Fruit fly (Drosophila melanogaster) whole organism, embryonic: Measurements from ENCODE around the gene Pis.

Experiments used
- Atf3 ChIP-seq: fragments of 200-800 bp; sonication (Bioruptor generic); optimal IDR thresholded peaks from 3 replicates; lab custom pipeline; 2016; ENCODE audit warnings: missing biosample characterization, missing genetic modification characterization
- B-H1 ChIP-seq: fragments of 200-800 bp; sonication (Bioruptor generic); IDR thresholded peaks from 3 replicates; pipeline ENCODE4 v1.3.6; 2022; ENCODE audit warnings: missing biosample characterization, missing genetic modification characterization
- CG10147 ChIP-seq: fragments of 200-800 bp; sonication (Bioruptor generic); optimal IDR thresholded peaks from 2 replicates; lab custom pipeline; 2019; ENCODE audit warnings: missing biosample characterization, mild to moderate bottlenecking, missing genetic modification characterization, moderate library complexity
- CG10321 ChIP-seq: fragments of 200-800 bp; sonication (Bioruptor generic); IDR thresholded peaks from 2 replicates; pipeline ENCODE4 v1.3.6; 2022; ENCODE audit warnings: missing biosample characterization, missing genetic modification characterization
- CG10366 ChIP-seq: fragments of 200-800 bp; sonication (Bioruptor generic); IDR thresholded peaks from 2 replicates; pipeline ENCODE4 v1.3.6; 2022; ENCODE audit warnings: missing biosample characterization, missing genetic modification characterization
- CG10959 ChIP-seq: fragments of 200-800 bp; sonication (Bioruptor generic); IDR thresholded peaks from 2 replicates; pipeline ENCODE4 v1.3.6; 2022; ENCODE audit warnings: missing biosample characterization, missing genetic modification characterization
- CG11560 ChIP-seq: fragments of 200-800 bp; sonication (Bioruptor generic); IDR thresholded peaks from 3 replicates; pipeline ENCODE4 v1.3.6; 2022; ENCODE audit warnings: missing biosample characterization, missing genetic modification characterization
- CG11696 ChIP-seq: fragments of 200-800 bp; sonication (Bioruptor generic); IDR thresholded peaks from 2 replicates; pipeline ENCODE4 v1.3.6; 2022; ENCODE audit warnings: missing biosample characterization, missing genetic modification characterization
- CG15269 ChIP-seq: fragments of 200-800 bp; sonication (Bioruptor generic); optimal IDR thresholded peaks from 2 replicates; lab custom pipeline; 2018; ENCODE audit warnings: missing biosample characterization, mild to moderate bottlenecking, missing genetic modification characterization, moderate library complexity
- CG15601 ChIP-seq: fragments of 200-800 bp; sonication (Bioruptor generic); optimal IDR thresholded peaks from 3 replicates; lab custom pipeline; 2019; ENCODE audit warnings: missing biosample characterization, mild to moderate bottlenecking, missing genetic modification characterization, moderate library complexity
- CG17186 ChIP-seq: fragments of 200-800 bp; sonication (Bioruptor generic); optimal IDR thresholded peaks from 3 replicates; lab custom pipeline; 2017; ENCODE audit warnings: missing biosample characterization, missing genetic modification reagents, missing genetic modification characterization
- CG17612 ChIP-seq: fragments of 200-800 bp; sonication (Bioruptor generic); IDR thresholded peaks from 2 replicates; pipeline ENCODE4 v1.3.6; 2022; ENCODE audit warnings: missing biosample characterization, missing genetic modification characterization
- CG1792 ChIP-seq: fragments of 200-800 bp; sonication (Bioruptor generic); optimal IDR thresholded peaks from 2 replicates; lab custom pipeline; 2016; ENCODE audit warnings: missing biosample characterization, missing genetic modification characterization
- CG18764 ChIP-seq: fragments of 200-800 bp; sonication (Bioruptor generic); optimal IDR thresholded peaks from 3 replicates; lab custom pipeline; 2016; ENCODE audit warnings: missing biosample characterization, missing genetic modification characterization
- CG4282 ChIP-seq: fragments of 200-800 bp; sonication (Bioruptor generic); optimal IDR thresholded peaks from 2 replicates; lab custom pipeline; 2016; ENCODE audit warnings: missing biosample characterization, missing genetic modification characterization
- CG4730 ChIP-seq: fragments of 200-800 bp; sonication (Bioruptor generic); IDR thresholded peaks from 2 replicates; pipeline ENCODE4 v1.3.6; 2022; ENCODE audit warnings: missing biosample characterization, missing genetic modification characterization
- CG6683 ChIP-seq: fragments of 200-800 bp; sonication (Bioruptor generic); optimal IDR thresholded peaks from 2 replicates; lab custom pipeline; 2017; ENCODE audit warnings: missing biosample characterization, mild to moderate bottlenecking, missing genetic modification characterization, missing genetic modification reagents
- CG6854 ChIP-seq: fragments of 200-800 bp; sonication (Bioruptor generic); optimal IDR thresholded peaks from 3 replicates; lab custom pipeline; 2017; ENCODE audit warnings: missing biosample characterization, mild to moderate bottlenecking, missing genetic modification characterization
- CG7987 ChIP-seq: fragments of 200-800 bp; sonication (Bioruptor generic); optimal IDR thresholded peaks from 2 replicates; lab custom pipeline; 2018; ENCODE audit warnings: missing biosample characterization, mild to moderate bottlenecking, missing genetic modification characterization, moderate library complexity
- CG8359 ChIP-seq: fragments of 200-800 bp; sonication (Bioruptor generic); optimal IDR thresholded peaks from 2 replicates; lab custom pipeline; 2017; ENCODE audit warnings: missing biosample characterization, mild to moderate bottlenecking, missing genetic modification characterization, borderline replicate concordance
- CG8478 ChIP-seq: fragments of >200 bp; optimal IDR thresholded peaks from 2 replicates; lab custom pipeline; 2018
- CG9727 ChIP-seq: fragments of 200-800 bp; sonication (Bioruptor generic); optimal IDR thresholded peaks from 3 replicates; lab custom pipeline; 2017; ENCODE audit warnings: missing biosample characterization, mild to moderate bottlenecking, missing genetic modification characterization
- CHES-1-like ChIP-seq: fragments of 200-800 bp; sonication (Bioruptor generic); optimal IDR thresholded peaks from 2 replicates; lab custom pipeline; 2016; ENCODE audit warnings: missing biosample characterization, missing genetic modification characterization
- Drgx ChIP-seq: fragments of 200-800 bp; sonication (Bioruptor generic); IDR thresholded peaks from 2 replicates; pipeline ENCODE4 v1.3.6; 2022; ENCODE audit warnings: missing biosample characterization, missing genetic modification characterization
- Ets97D ChIP-seq: fragments of 200-800 bp; sonication (Bioruptor generic); optimal IDR thresholded peaks from 3 replicates; lab custom pipeline; 2016; ENCODE audit warnings: missing biosample characterization, missing genetic modification characterization
- Fer1 ChIP-seq: fragments of 200-800 bp; sonication (Bioruptor generic); optimal IDR thresholded peaks from 2 replicates; lab custom pipeline; 2017; ENCODE audit warnings: missing biosample characterization, mild to moderate bottlenecking, missing genetic modification characterization
- Gug ChIP-seq: fragments of 200-800 bp; sonication (Bioruptor generic); IDR thresholded peaks from 4 replicates; pipeline ENCODE4 v1.3.6; 2022; ENCODE audit warnings: missing biosample characterization, missing genetic modification characterization
- HLHmδ ChIP-seq: fragments of 200-800 bp; sonication (Bioruptor generic); optimal IDR thresholded peaks from 2 replicates; lab custom pipeline; 2018; ENCODE audit warnings: missing biosample characterization, mild to moderate bottlenecking, missing genetic modification characterization, moderate library complexity
- Hr51 ChIP-seq, 2 experiments: fragments of 200-800 bp; sonication (Bioruptor generic); optimal IDR thresholded peaks; 2 replicates in 1 of 2; 3 replicates in 1 of 2; lab custom pipeline; 2016 to 2018; ENCODE audit warnings: missing biosample characterization in 2 of 2, missing genetic modification characterization in 2 of 2, mild to moderate bottlenecking in 1 of 2, moderate library complexity in 1 of 2
- NC2α ChIP-seq: fragments of 200-800 bp; sonication (Bioruptor generic); optimal IDR thresholded peaks from 2 replicates; lab custom pipeline; 2016; ENCODE audit warnings: missing biosample characterization, missing genetic modification characterization
- Pdp1 ChIP-seq, 2 experiments: fragments of 200-800 bp; sonication (Bioruptor generic); optimal IDR thresholded peaks; 3 replicates each; lab custom pipeline; 2016; ENCODE audit warnings: missing biosample characterization in 2 of 2, missing genetic modification characterization in 2 of 2, mild to moderate bottlenecking in 1 of 2, moderate library complexity in 1 of 2
- Sin3A ChIP-seq: fragments of >200 bp; optimal IDR thresholded peaks from 2 replicates; lab custom pipeline; 2018
- Taf1 ChIP-seq: fragments of 200-800 bp; sonication (Bioruptor generic); IDR thresholded peaks from 2 replicates; pipeline ENCODE4 v1.3.6; 2022; ENCODE audit warnings: missing biosample characterization, missing genetic modification characterization
- Xbp1 ChIP-seq: fragments of 200-800 bp; sonication (Bioruptor generic); optimal IDR thresholded peaks from 3 replicates; lab custom pipeline; 2016; ENCODE audit warnings: missing biosample characterization, mild to moderate bottlenecking, missing genetic modification characterization
- Xrp1 ChIP-seq: fragments of 200-800 bp; sonication (Bioruptor generic); IDR thresholded peaks from 2 replicates; pipeline ENCODE4 v1.3.6; 2022; ENCODE audit warnings: missing biosample characterization, missing genetic modification characterization
- ase ChIP-seq: fragments of 200-800 bp; sonication (Bioruptor generic); IDR thresholded peaks from 3 replicates; pipeline ENCODE4 v1.3.6; 2022; ENCODE audit warnings: missing biosample characterization, missing genetic modification characterization
- ato ChIP-seq: fragments of 200-800 bp; sonication (Bioruptor generic); IDR thresholded peaks from 2 replicates; pipeline ENCODE4 v1.3.6; 2022; ENCODE audit warnings: missing biosample characterization, missing genetic modification characterization; ENCODE audit not compliant: partially characterized antibody
- bbx ChIP-seq: fragments of 200-800 bp; sonication (Bioruptor generic); IDR thresholded peaks from 2 replicates; pipeline ENCODE4 v1.3.6; 2022; ENCODE audit warnings: missing biosample characterization, missing genetic modification characterization; ENCODE audit not compliant: partially characterized antibody
- chn ChIP-seq: fragments of 200-800 bp; sonication (Bioruptor generic); optimal IDR thresholded peaks from 2 replicates; lab custom pipeline; 2016; ENCODE audit warnings: missing biosample characterization, missing genetic modification characterization
- en ChIP-seq: fragments of 200-800 bp; sonication (Bioruptor generic); optimal IDR thresholded peaks from 2 replicates; lab custom pipeline; 2016; ENCODE audit warnings: missing biosample characterization, missing genetic modification characterization
- fu2 ChIP-seq: fragments of 200-800 bp; sonication (Bioruptor generic); optimal IDR thresholded peaks from 2 replicates; lab custom pipeline; 2016; ENCODE audit warnings: missing biosample characterization, missing genetic modification characterization
- gfzf ChIP-seq: fragments of 200-800 bp; sonication (Bioruptor generic); optimal IDR thresholded peaks from 2 replicates; lab custom pipeline; 2016; ENCODE audit warnings: missing biosample characterization, mild to moderate bottlenecking, missing genetic modification characterization, moderate library complexity
- gsb ChIP-seq: fragments of 200-800 bp; sonication (Bioruptor generic); IDR thresholded peaks from 2 replicates; pipeline ENCODE4 v1.3.6; 2022; ENCODE audit warnings: missing biosample characterization, missing genetic modification characterization
- hbn ChIP-seq: fragments of 200-800 bp; sonication (Bioruptor generic); IDR thresholded peaks from 2 replicates; pipeline ENCODE4 v1.3.6; 2022; ENCODE audit warnings: missing biosample characterization, missing genetic modification characterization; ENCODE audit not compliant: partially characterized antibody
- lov ChIP-seq, 2 experiments: fragments of 200-800 bp in 1 of 2; fragments of >200 bp in 1 of 2; sonication (Bioruptor generic) in 1 of 2; IDR thresholded peaks in 1 of 2; optimal IDR thresholded peaks in 1 of 2; 2 replicates in 1 of 2; 3 replicates in 1 of 2; pipeline versions ENCODE4 v1.3.6 to Lab custom; 2017 to 2022; ENCODE audit warnings: missing biosample characterization in 1 of 2, missing genetic modification characterization in 1 of 2
- onecut ChIP-seq: fragments of 200-800 bp; sonication (Bioruptor generic); IDR thresholded peaks from 2 replicates; pipeline ENCODE4 v1.3.6; 2022; ENCODE audit warnings: missing biosample characterization, missing genetic modification characterization
- pzg ChIP-seq: fragments of 200-800 bp; sonication (Bioruptor generic); optimal IDR thresholded peaks from 3 replicates; lab custom pipeline; 2018; ENCODE audit warnings: missing biosample characterization, mild to moderate bottlenecking, missing genetic modification characterization, moderate library complexity
- sim ChIP-seq: fragments of 200-800 bp; sonication (Bioruptor generic); IDR thresholded peaks from 2 replicates; pipeline ENCODE4 v1.3.6; 2022; ENCODE audit warnings: missing biosample characterization, missing genetic modification characterization
- sr ChIP-seq: fragments of 200-800 bp; sonication (Bioruptor generic); IDR thresholded peaks from 3 replicates; pipeline ENCODE4 v1.3.6; 2022; ENCODE audit warnings: missing biosample characterization, missing genetic modification characterization
- sug ChIP-seq: fragments of 200-800 bp; optimal IDR thresholded peaks from 2 replicates; lab custom pipeline; 2019; ENCODE audit warnings: missing biosample characterization, mild to moderate bottlenecking, missing genetic modification characterization, moderate library complexity
- trh ChIP-seq: fragments of 200-800 bp; sonication (Bioruptor generic); optimal IDR thresholded peaks from 2 replicates; lab custom pipeline; 2016; ENCODE audit warnings: missing biosample characterization, missing genetic modification characterization
- z ChIP-seq: fragments of 200-800 bp; sonication (Bioruptor generic); IDR thresholded peaks from 3 replicates; pipeline ENCODE4 v1.3.6; 2022; ENCODE audit warnings: missing biosample characterization, missing genetic modification characterization

Pis gene

DNA sequence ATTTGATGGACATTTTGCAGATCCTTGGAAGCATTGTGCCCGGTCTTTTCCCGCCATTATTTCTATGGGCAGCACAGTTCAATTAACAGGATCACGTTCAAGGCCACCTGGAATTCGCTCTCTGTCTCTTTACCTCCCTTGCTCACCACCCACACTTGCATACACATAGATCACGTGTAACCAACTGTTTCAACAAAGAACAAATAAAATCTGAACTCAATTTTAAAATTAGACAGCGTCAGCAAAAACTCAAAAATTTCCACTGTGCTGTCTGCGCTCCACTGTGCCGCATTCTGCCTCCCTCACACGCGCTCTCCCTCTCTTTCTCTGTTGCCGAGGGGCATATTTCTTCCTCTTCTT lies 6.0 kb upstream of the Pis start (continued):
- TF ChIP-seq HLHmδ (no peak), CHES-1-like (GFP tag; lab: Kevin White, UChicago) (no peak), CG10959 (GFP tag; lab: Robert Waterston, UW) (no peak), Ets97D (no peak), CG17612 (no peak), Sin3A (lab: Kevin White, UChicago) (no peak), chn (GFP tag; lab: Kevin White, UChicago) (no peak), z (GFP tag; lab: Robert Waterston, UW) (no peak), Hr51 (GFP tag; optimal IDR thresholded peaks at IDR 0.05; lab: Kevin White, UChicago) (no peak), ase (GFP tag; lab: Robert Waterston, UW) (no peak), sr (GFP tag; lab: Robert Waterston, UW) (0 out of 3 replicates have a peak, but pooled peaks have one; percentile 38), sim (GFP tag; lab: Robert Waterston, UW) (no peak), CG1792 (GFP tag; lab: Kevin White, UChicago) (no peak), lov (optimal IDR thresholded peaks at IDR 0.05; lab: Kevin White, UChicago) (no peak), lov (GFP tag; IDR thresholded peaks at IDR 0.05; lab: Robert Waterston, UW) (no peak), CG8359 (GFP tag; lab: Kevin White, UChicago) (no peak), fu2 (no peak), CG10321 (peak; percentile 44), CG4282 (peak; percentile 31), gfzf (no peak), Pdp1 (GFP tag; optimal IDR thresholded peaks at IDR 0.05; lab: Kevin White, UChicago) (no peak), CG11560 (no peak), Fer1 (peak; percentile 13), CG8478 (lab: Kevin White, UChicago) (no peak), CG7987 (GFP tag; lab: Kevin White, UChicago) (no peak), Xbp1 (GFP tag; lab: Kevin White, UChicago) (no peak), sug (tag; lab: Kevin White, UChicago) (no peak), CG9727 (GFP tag; lab: Kevin White, UChicago) (peak; percentile 19), CG18764 (GFP tag; lab: Kevin White, UChicago) (no peak), CG6854 (no peak), CG6683 (GFP tag; lab: Kevin White, UChicago) (no peak), NC2α (GFP tag; lab: Kevin White, UChicago) (no peak), hbn (GFP tag; lab: Robert Waterston, UW) (no peak), CG15269 (peak; percentile 35), bbx (no peak), Xrp1 (GFP tag; lab: Robert Waterston, UW) (peak; percentile 34; the same call in 1 of the 2 replicates), onecut (no peak), CG11696 (GFP tag; lab: Robert Waterston, UW) (0 out of 2 replicates have a peak, but pooled peaks have one; percentile 32), CG15601 (tag; lab: Kevin White, UChicago) (peak; percentile 56), Atf3 (no peak), CG4730 (GFP tag; lab: Robert Waterston, UW) (0 out of 2 replicates have a peak, but pooled peaks have one; percentile 15), ato (no peak), Gug (GFP tag; lab: Robert Waterston, UW) (no peak; the same call in 3 of the 4 replicates), pzg (GFP tag; lab: Kevin White, UChicago) (no peak), Taf1 (no peak), Drgx (GFP tag; lab: Robert Waterston, UW) (0 out of 2 replicates have a peak, but pooled peaks have one; percentile 16), trh (GFP tag; lab: Kevin White, UChicago) (no peak), CG17186 (GFP tag; lab: Kevin White, UChicago) (no peak), gsb (no peak), CG10147 (GFP tag; lab: Kevin White, UChicago) (no peak), en (GFP tag; lab: Kevin White, UChicago) (no peak), CG10366 (GFP tag; lab: Robert Waterston, UW) (no peak), B-H1 (GFP tag; lab: Robert Waterston, UW) (no peak)
